Worm (Caenorhabditis elegans): ENCODE measurements around the gene lido-15.

DNA sequence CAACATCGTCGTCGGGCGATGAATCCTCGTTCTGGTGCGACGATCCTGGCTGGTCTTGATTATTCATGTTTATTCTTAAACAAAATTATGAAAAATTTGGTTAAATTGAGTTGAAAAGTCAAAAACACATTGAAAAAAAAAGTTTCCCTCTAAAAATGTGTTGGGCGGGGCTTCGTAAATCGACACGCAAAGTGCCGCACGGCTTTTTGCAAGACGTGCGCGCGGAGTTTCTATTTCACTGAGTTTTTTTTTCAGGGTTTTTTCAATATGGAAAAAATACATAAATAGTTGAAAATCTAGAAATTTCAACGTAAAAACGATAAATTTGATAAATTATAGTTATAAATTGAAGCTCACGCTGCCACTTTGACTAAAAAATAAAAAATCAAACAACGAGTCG, 4.0 kb upstream of the lido-15 start, which contains the start of gene F54D10.5:
- TF ChIP-seq ref-1 (GFP tag; conservative IDR thresholded peaks at IDR 0.05) (no peak), ztf-29 (GFP tag; IDR thresholded peaks at IDR 0.05) (no peak), ztf-23 (GFP tag; IDR thresholded peaks at IDR 0.05) (peak; percentile 50; the same call in 1 of the 2 replicates), klf-2 (GFP tag; conservative IDR thresholded peaks at IDR 0.05) (no peak), med-1 (GFP tag; optimal IDR thresholded peaks at IDR 0.05; ENCODE audit: insufficient read depth) (peak; percentile 65), tab-1 (GFP tag; IDR thresholded peaks at IDR 0.05) (no peak)
